Worm (Caenorhabditis elegans) whole organism, L3 larva: ENCODE data around the gene mam-4.
A peak's percentile ranks its signal among the peaks of the same experiment; 100 is the strongest.

Experiments used
- R02D3.7 ChIP-seq: fragments of 150-350 bp; optimal IDR thresholded peaks from 2 replicates; lab custom pipeline; 2014; ENCODE audit warnings: missing biosample characterization, missing genetic modification characterization
- ZK546.5 ChIP-seq: sonication (generic microtip); optimal IDR thresholded peaks from 2 replicates; lab custom pipeline; 2017; ENCODE audit warnings: missing biosample characterization, missing genetic modification characterization
- ama-1 ChIP-seq: fragments of 150-350 bp; optimal IDR thresholded peaks from 2 replicates; lab custom pipeline; 2018
- ceh-16 ChIP-seq: sonication (generic microtip); optimal IDR thresholded peaks from 2 replicates; lab custom pipeline; 2017; ENCODE audit warnings: missing biosample characterization, missing genetic modification characterization
- ceh-28 ChIP-seq: fragments of 150-350 bp; optimal IDR thresholded peaks from 2 replicates; lab custom pipeline; 2014; ENCODE audit warnings: missing biosample characterization, missing genetic modification reagents, missing genetic modification characterization
- ceh-82 ChIP-seq: fragments of 150-350 bp; optimal IDR thresholded peaks from 2 replicates; lab custom pipeline; 2014; ENCODE audit warnings: missing biosample characterization, missing genetic modification characterization
- ceh-9 ChIP-seq: sonication (generic microtip); optimal IDR thresholded peaks from 2 replicates; lab custom pipeline; 2018; ENCODE audit warnings: missing biosample characterization, missing genetic modification characterization
- elt-1 ChIP-seq: fragments of 150-350 bp; optimal IDR thresholded peaks from 2 replicates; lab custom pipeline; 2014; ENCODE audit warnings: missing biosample characterization, missing genetic modification characterization
- elt-2 ChIP-seq: sonication (generic microtip); optimal IDR thresholded peaks from 2 replicates; lab custom pipeline; 2016; ENCODE audit warnings: missing genetic modification reagents, mild to moderate bottlenecking, missing genetic modification characterization, missing compliant biosample characterization
- eor-1 ChIP-seq, 2 experiments: fragments of 150-350 bp; optimal IDR thresholded peaks; 2 replicates each; lab custom pipeline; 2014 to 2018; ENCODE audit warnings: missing biosample characterization in 2 of 2, missing genetic modification characterization in 2 of 2
- fkh-10 ChIP-seq: sonication (generic microtip); optimal IDR thresholded peaks from 2 replicates; lab custom pipeline; 2017; ENCODE audit warnings: missing biosample characterization, missing genetic modification reagents, missing genetic modification characterization
- jun-1 ChIP-seq: fragments of 150-350 bp; optimal IDR thresholded peaks from 2 replicates; lab custom pipeline; 2014; ENCODE audit warnings: missing biosample characterization, missing genetic modification reagents, missing genetic modification characterization
- lin-15B ChIP-seq: fragments of 150-350 bp; optimal IDR thresholded peaks from 2 replicates; lab custom pipeline; 2014; ENCODE audit warnings: missing biosample characterization, missing genetic modification characterization
- lin-39 ChIP-seq: fragments of 150-350 bp; optimal IDR thresholded peaks from 2 replicates; lab custom pipeline; 2018; ENCODE audit warnings: missing biosample characterization, missing genetic modification reagents, missing genetic modification characterization
- mdl-1 ChIP-seq: fragments of 150-350 bp; optimal IDR thresholded peaks from 2 replicates; lab custom pipeline; 2014; ENCODE audit warnings: missing biosample characterization, missing genetic modification characterization
- mml-1 ChIP-seq: fragments of 150-350 bp; sonication (generic microtip); optimal IDR thresholded peaks from 3 replicates; lab custom pipeline; 2014; ENCODE audit warnings: missing biosample characterization, missing genetic modification characterization
- nfya-1 ChIP-seq: sonication (generic microtip); optimal IDR thresholded peaks from 2 replicates; lab custom pipeline; 2017; ENCODE audit warnings: missing genetic modification characterization, mild to moderate bottlenecking, missing compliant biosample characterization, antibody characterized with exemption, moderate library complexity; ENCODE audit not compliant: insufficient read depth
- nhr-11 ChIP-seq: fragments of 150-350 bp; optimal IDR thresholded peaks from 2 replicates; lab custom pipeline; 2014; ENCODE audit warnings: missing biosample characterization, missing genetic modification characterization
- nhr-12 ChIP-seq: fragments of 150-350 bp; optimal IDR thresholded peaks from 2 replicates; lab custom pipeline; 2014; ENCODE audit warnings: missing biosample characterization, missing genetic modification characterization
- nhr-23 ChIP-seq: fragments of 150-350 bp; optimal IDR thresholded peaks from 2 replicates; lab custom pipeline; 2014; ENCODE audit warnings: missing biosample characterization, missing genetic modification reagents, missing genetic modification characterization
- nhr-237 ChIP-seq: fragments of 150-350 bp; optimal IDR thresholded peaks from 2 replicates; lab custom pipeline; 2014; ENCODE audit warnings: missing biosample characterization, missing genetic modification characterization
- nhr-25 ChIP-seq: sonication (generic microtip); optimal IDR thresholded peaks from 2 replicates; lab custom pipeline; 2017; ENCODE audit warnings: missing biosample characterization, missing genetic modification characterization
- nhr-28 ChIP-seq: fragments of 150-350 bp; optimal IDR thresholded peaks from 2 replicates; lab custom pipeline; 2014; ENCODE audit warnings: missing biosample characterization, missing genetic modification characterization
- nhr-43 ChIP-seq: sonication (generic microtip); optimal IDR thresholded peaks from 2 replicates; lab custom pipeline; 2016; ENCODE audit warnings: mild to moderate bottlenecking, missing genetic modification characterization, missing compliant biosample characterization; ENCODE audit not compliant: poor library complexity, severe bottlenecking
- nhr-67 ChIP-seq: fragments of 150-350 bp; optimal IDR thresholded peaks from 2 replicates; lab custom pipeline; 2014; ENCODE audit warnings: missing biosample characterization, missing genetic modification characterization
- nhr-76 ChIP-seq: fragments of 150-350 bp; sonication (generic microtip); optimal IDR thresholded peaks from 5 replicates; lab custom pipeline; 2014; ENCODE audit warnings: missing biosample characterization, missing genetic modification characterization
- nhr-77 ChIP-seq: fragments of 150-350 bp; optimal IDR thresholded peaks from 2 replicates; lab custom pipeline; 2014; ENCODE audit warnings: missing biosample characterization, missing genetic modification characterization
- pha-4 ChIP-seq: fragments of 150-350 bp; optimal IDR thresholded peaks from 2 replicates; lab custom pipeline; 2014; ENCODE audit warnings: missing biosample characterization, missing genetic modification reagents, missing genetic modification characterization
- pqm-1 ChIP-seq: fragments of 150-350 bp; optimal IDR thresholded peaks from 2 replicates; lab custom pipeline; 2017; ENCODE audit warnings: missing biosample characterization, missing genetic modification characterization, inconsistent platforms
- skn-1 ChIP-seq: fragments of 150-350 bp; optimal IDR thresholded peaks from 2 replicates; lab custom pipeline; 2014; ENCODE audit warnings: missing biosample characterization, missing genetic modification characterization
- snpc-4 ChIP-seq: fragments of 150-350 bp; optimal IDR thresholded peaks from 2 replicates; lab custom pipeline; 2014; ENCODE audit warnings: missing biosample characterization, missing genetic modification characterization
- tbx-2 ChIP-seq: sonication (generic microtip); optimal IDR thresholded peaks from 2 replicates; lab custom pipeline; 2016; ENCODE audit warnings: mild to moderate bottlenecking, missing genetic modification characterization, missing compliant biosample characterization
- unc-39 ChIP-seq: sonication (generic microtip); optimal IDR thresholded peaks from 4 replicates; lab custom pipeline; 2017; ENCODE audit warnings: missing biosample characterization, missing genetic modification characterization
- ztf-4 ChIP-seq: fragments of 150-350 bp; optimal IDR thresholded peaks from 2 replicates; lab custom pipeline; 2014; ENCODE audit warnings: missing biosample characterization, missing genetic modification characterization

The mam-4 gene

ce11 chrV:11228653-11229173, 19.2 kb upstream of the mam-4 start, which contains the start of gene pqn-70 (continued):
- TF ChIP-seq ceh-16 = no peak
- no peak for TF ChIP-seq nhr-12 (tag; lab: Kevin White, UChicago)
- TF ChIP-seq pqm-1 (tag; lab: Kevin White, UChicago) = peak; percentile 51
- TF ChIP-seq snpc-4 (tag; lab: Kevin White, UChicago) = peak; percentile 87
- peak; percentile 94 for TF ChIP-seq ceh-28
- peak; percentile 45 for TF ChIP-seq tbx-2
- TF ChIP-seq ZK546.5 (tag; lab: Kevin White, UChicago) = no peak
- no peak for TF ChIP-seq nhr-237 (tag; lab: Kevin White, UChicago)
- no peak for TF ChIP-seq mml-1 (tag; lab: Kevin White, UChicago)
- TF ChIP-seq nhr-77 = no peak
- no peak for TF ChIP-seq nhr-28
- TF ChIP-seq nhr-67 (tag; lab: Kevin White, UChicago) = no peak
- TF ChIP-seq jun-1 = peak; percentile 66

ce11 chrV:11231177-11231576, 16.8 kb upstream of the mam-4 start:
- peak; percentile 30 for TF ChIP-seq nhr-43
- no peak for TF ChIP-seq nhr-11 (tag; lab: Kevin White, UChicago)

ce11 chrV:11234350-11234749, 13.6 kb upstream of the mam-4 start, which contains the start of gene T19B10.5:
TSS of gene T19B10.5 (plus strand) at chrV:11234650.
- TF ChIP-seq jun-1 = no peak
- TF ChIP-seq ama-1 (lab: Kevin White, UChicago) = no peak

DNA sequence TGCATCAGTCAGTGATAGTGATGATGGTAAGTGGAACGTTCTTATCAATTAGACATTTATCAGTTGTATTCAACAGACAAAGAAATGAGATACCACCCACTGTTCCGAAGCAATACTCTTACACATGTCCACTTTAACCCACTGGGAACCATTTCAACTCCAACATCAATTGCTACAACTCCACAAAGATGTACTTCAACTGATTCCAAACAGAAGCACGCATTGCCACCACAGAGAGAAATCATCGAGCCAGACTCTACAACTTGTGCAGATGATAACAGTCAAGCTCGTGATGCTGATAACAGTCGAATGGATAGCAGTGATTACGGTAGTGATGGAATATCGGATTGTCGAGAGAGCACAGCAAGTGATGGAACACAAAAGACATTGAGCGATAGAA, 12.1 kb upstream of the mam-4 start:
- no peak for TF ChIP-seq snpc-4 (tag; lab: Kevin White, UChicago)
- TF ChIP-seq pqm-1 (tag; lab: Kevin White, UChicago) = peak; percentile 52
- peak; percentile 98 for TF ChIP-seq elt-2
- no peak for TF ChIP-seq fkh-10 (GFP tag; lab: Kevin White, UChicago)
- TF ChIP-seq ZK546.5 (tag; lab: Kevin White, UChicago) = no peak
- TF ChIP-seq mdl-1 (tag; lab: Kevin White, UChicago) = no peak
- no peak for TF ChIP-seq eor-1 (tag; optimal IDR thresholded peaks at IDR 0.05; lab: Kevin White, UChicago)
- no peak for TF ChIP-seq elt-1 (tag; lab: Kevin White, UChicago)
- TF ChIP-seq R02D3.7 (tag; lab: Kevin White, UChicago) = no peak
- no peak for TF ChIP-seq unc-39 (tag; lab: Kevin White, UChicago)
- TF ChIP-seq nhr-237 (tag; lab: Kevin White, UChicago) = no peak
- TF ChIP-seq ceh-9 = no peak
- TF ChIP-seq pha-4 = no peak

DNA sequence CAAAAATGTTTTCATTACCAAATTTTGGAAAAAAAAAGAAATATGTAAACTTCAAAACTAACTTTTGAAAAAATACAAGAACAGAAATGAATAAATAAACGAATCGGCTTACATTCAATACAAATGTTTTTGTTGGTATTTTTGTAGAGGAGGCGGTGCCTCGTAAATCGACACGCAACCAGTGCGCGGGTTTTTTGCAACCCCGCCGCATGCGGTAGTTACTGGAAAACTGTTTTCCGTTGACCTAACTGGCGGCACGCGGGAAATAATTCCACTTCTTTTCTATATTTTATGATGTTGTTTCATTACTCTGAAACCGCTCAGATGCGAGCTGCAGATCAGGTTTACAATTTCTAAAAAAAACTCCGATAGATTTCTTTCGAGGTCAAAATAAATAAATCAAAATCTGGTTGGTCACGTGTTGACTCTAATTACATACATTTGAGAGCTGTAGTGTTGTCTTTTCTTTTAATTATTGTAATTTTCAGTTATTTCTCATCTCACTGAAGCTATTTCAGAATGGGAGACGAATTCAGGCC, 8.7 kb upstream of the mam-4 start, which contains the start of the genes dvc-1 and ima-1:
TSS of gene dvc-1 (minus strand) at position 145 of the 539 bp plus-strand sequence.
TSS of gene ima-1 (plus strand) at position 489 of the 539 bp plus-strand sequence.
- TF ChIP-seq snpc-4 (tag; lab: Kevin White, UChicago) (peak; percentile 60), jun-1 (no peak), ceh-82 (tag; lab: Kevin White, UChicago) (peak; percentile 61), R02D3.7 (tag; lab: Kevin White, UChicago) (peak; percentile 98), nhr-23 (tag; lab: Kevin White, UChicago) (peak; percentile 47), elt-2 (peak; percentile 53), nhr-43 (peak; percentile 60), nfya-1 (tag; lab: Kevin White, UChicago) (no peak), nhr-76 (tag; lab: Kevin White, UChicago) (no peak), pha-4 (peak; percentile 67), ZK546.5 (tag; lab: Kevin White, UChicago) (no peak), lin-15B (tag; lab: Kevin White, UChicago) (peak; percentile 55), nhr-77 (no peak), ztf-4 (no peak), skn-1 (tag; lab: Kevin White, UChicago) (no peak), nhr-25 (peak; percentile 52), lin-39 (tag; lab: Kevin White, UChicago) (peak; percentile 57)
